Fruit fly (Drosophila melanogaster): ENCODE results near the gene CG2444.

DNA sequence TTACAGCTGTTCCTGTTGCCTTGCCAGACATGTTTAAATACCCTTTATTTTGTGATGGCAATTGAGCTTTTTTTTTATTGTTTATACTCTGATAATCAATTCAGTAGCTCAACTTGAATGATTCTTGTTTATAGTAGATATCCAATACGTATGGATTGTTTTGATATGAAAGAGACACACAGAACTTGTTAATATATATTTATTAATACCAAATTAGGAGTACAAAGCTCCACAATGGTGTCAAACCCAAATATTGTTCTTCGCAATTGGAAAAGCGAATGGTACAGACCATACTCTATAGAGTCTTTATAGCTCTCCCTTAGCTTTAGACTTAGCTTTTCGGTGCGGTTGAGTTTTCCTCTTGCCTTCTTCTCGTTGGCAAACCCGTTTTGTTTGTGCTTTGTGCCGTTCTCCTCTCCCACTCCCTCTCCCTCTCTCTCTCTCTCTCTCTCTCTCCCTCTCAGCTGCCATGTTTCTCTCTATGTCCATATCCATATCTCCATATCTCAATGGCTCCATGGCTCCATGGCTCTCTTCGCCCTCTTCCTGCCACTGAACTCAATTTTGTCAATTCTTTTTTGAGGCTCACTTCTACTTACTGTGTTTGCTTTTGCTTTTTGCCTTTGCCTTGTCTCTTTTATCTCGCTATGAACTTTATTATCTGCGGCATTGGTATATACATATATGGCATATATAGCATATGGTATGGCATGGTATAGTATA, 19.0 kb downstream of the CG2444 start:
- TF ChIP-seq psq (optimal IDR thresholded peaks at IDR 0.05): no peak
- TF ChIP-seq CG8478 (optimal IDR thresholded peaks at IDR 0.05): no peak
- TF ChIP-seq pan (optimal IDR thresholded peaks at IDR 0.05): no peak
- no peak for TF ChIP-seq usp (GFP tag; optimal IDR thresholded peaks at IDR 0.05)
- TF ChIP-seq EcR (GFP tag; optimal IDR thresholded peaks at IDR 0.05): peak in 1 of 2 experiments; percentile 37
- no peak for TF ChIP-seq Dll (optimal IDR thresholded peaks at IDR 0.05)

All from whole organism.